Fruit fly (Drosophila melanogaster): ENCODE results near the gene CG17568.

CG17568 gene

DNA sequence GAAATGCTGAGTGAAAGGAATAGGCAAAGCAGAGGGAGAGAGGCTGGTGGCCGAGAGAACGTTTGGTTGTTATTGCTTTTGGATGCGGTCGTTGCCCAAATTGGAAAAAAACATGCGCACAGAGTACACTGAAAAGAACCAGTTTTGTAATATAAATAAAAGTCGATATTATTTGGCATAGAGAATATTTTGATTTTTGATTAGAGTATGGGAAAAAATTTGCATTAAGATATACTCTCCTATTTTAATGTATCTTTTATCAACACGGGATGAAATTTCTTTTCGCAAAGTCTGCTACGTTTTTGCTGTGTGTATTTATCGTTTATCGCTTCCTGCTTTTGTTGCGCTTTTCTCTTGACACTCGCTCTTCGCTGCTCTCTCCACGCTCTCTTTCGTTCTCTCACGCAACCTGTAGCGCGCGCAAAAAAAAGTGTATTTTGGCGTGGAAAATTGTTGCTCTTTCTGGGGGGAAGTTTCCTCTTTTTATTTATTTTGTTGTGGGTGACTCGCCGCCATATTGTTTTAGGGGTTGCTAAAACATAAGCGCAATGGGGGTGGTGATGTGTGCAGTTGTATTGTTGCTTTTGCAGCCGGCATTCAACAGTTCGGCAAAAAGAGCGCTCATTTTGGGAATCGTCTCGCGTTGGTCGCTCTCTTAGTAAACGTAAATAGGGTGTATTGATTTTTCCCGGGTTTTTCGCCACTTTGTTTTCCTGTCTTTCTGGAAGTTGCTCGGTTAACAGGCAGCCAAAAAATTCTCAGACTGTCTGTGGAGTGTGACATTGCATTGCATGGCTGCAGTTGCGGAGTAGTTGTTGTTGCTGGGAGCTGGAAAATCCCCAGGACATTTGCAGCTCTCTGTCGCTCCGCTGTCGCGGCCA, 16.3 kb downstream of the CG17568 start (continued):
- peak; percentile 97 for TF ChIP-seq Atf6 (GFP tag; IDR thresholded peaks at IDR 0.05)
- peak; percentile 95 for TF ChIP-seq caup (GFP tag; optimal IDR thresholded peaks at IDR 0.05; ENCODE audit: severe bottlenecking)
- peak; percentile 56 for TF ChIP-seq ftz-f1 (GFP tag; optimal IDR thresholded peaks at IDR 0.05)
- TF ChIP-seq chn (GFP tag; optimal IDR thresholded peaks at IDR 0.05) = peak; percentile 92
- TF ChIP-seq lilli (GFP tag; optimal IDR thresholded peaks at IDR 0.05) = peak; percentile 96
- TF ChIP-seq Hr78 (GFP tag; optimal IDR thresholded peaks at IDR 0.05) = peak in 1 of 2 experiments; percentile 91
- TF ChIP-seq ac (GFP tag; optimal IDR thresholded peaks at IDR 0.05) = peak; percentile 71
- TF ChIP-seq CG10543 (GFP tag; optimal IDR thresholded peaks at IDR 0.05) = peak; percentile 91
- TF ChIP-seq CG9797 (GFP tag; optimal IDR thresholded peaks at IDR 0.05) = peak; percentile 33
- no peak for TF ChIP-seq usp (GFP tag; optimal IDR thresholded peaks at IDR 0.05)
- TF ChIP-seq tll (GFP tag; optimal IDR thresholded peaks at IDR 0.05) = peak in 1 of 2 experiments; percentile 24
- peak; percentile 95 for TF ChIP-seq CG12769 (tag; optimal IDR thresholded peaks at IDR 0.05)
- TF ChIP-seq B-H2 (GFP tag; optimal IDR thresholded peaks at IDR 0.05) = peak; percentile 84
- TF ChIP-seq CG2199 (GFP tag; IDR thresholded peaks at IDR 0.05) = peak; percentile 97
- peak; percentile 96 for TF ChIP-seq lmd (GFP tag; IDR thresholded peaks at IDR 0.05)
- TF ChIP-seq CG8089 (GFP tag; optimal IDR thresholded peaks at IDR 0.05) = peak; percentile 89
- TF ChIP-seq zf30C (GFP tag; optimal IDR thresholded peaks at IDR 0.05) = peak; percentile 99
- no peak for TF ChIP-seq br (optimal IDR thresholded peaks at IDR 0.05)
- TF ChIP-seq Mrtf (GFP tag; IDR thresholded peaks at IDR 0.05) = peak; percentile 94
- TF ChIP-seq Dek (tag; optimal IDR thresholded peaks at IDR 0.05) = peak; percentile 94
- peak; percentile 96 to 97 for TF ChIP-seq dpn (GFP tag; optimal IDR thresholded peaks at IDR 0.05)
- no peak for TF ChIP-seq knrl (GFP tag; IDR thresholded peaks at IDR 0.05; ENCODE audit: partially characterized antibody)
- TF ChIP-seq CG1024 (GFP tag; IDR thresholded peaks at IDR 0.05) = peak; percentile 92
- peak; percentile 92 for TF ChIP-seq ro (GFP tag; IDR thresholded peaks at IDR 0.05)
- TF ChIP-seq CG31441 (GFP tag; IDR thresholded peaks at IDR 0.05) = peak; percentile 98
- TF ChIP-seq CG12219 (GFP tag; optimal IDR thresholded peaks at IDR 0.05) = peak; percentile 96
- TF ChIP-seq CG1529 (GFP tag; optimal IDR thresholded peaks at IDR 0.05) = peak; percentile 95
- peak; percentile 97 for TF ChIP-seq B-H1 (GFP tag; IDR thresholded peaks at IDR 0.05)
- TF ChIP-seq crp (GFP tag; optimal IDR thresholded peaks at IDR 0.05) = peak in 1 of 2 experiments; percentile 66
- TF ChIP-seq CG9932 (GFP tag; IDR thresholded peaks at IDR 0.05) = peak; percentile 94
- peak; percentile 96 for TF ChIP-seq CG6272 (GFP tag; IDR thresholded peaks at IDR 0.05)
- peak; percentile 97 for TF ChIP-seq CG7839 (tag; optimal IDR thresholded peaks at IDR 0.05)
- TF ChIP-seq Ptx1 (GFP tag; IDR thresholded peaks at IDR 0.05) = peak; percentile 97
- TF ChIP-seq CG13775 (GFP tag; optimal IDR thresholded peaks at IDR 0.05) = peak; percentile 93
- peak; percentile 93 for TF ChIP-seq NfI (GFP tag; optimal IDR thresholded peaks at IDR 0.05)
- TF ChIP-seq CG15479 (GFP tag; optimal IDR thresholded peaks at IDR 0.05) = peak; percentile 73
- peak; percentile 98 for TF ChIP-seq CG8388 (GFP tag; optimal IDR thresholded peaks at IDR 0.05)
- TF ChIP-seq hkb (optimal IDR thresholded peaks at IDR 0.05) = no peak
- TF ChIP-seq hkb (GFP tag; IDR thresholded peaks at IDR 0.05) = peak; percentile 98
- peak; percentile 98 for TF ChIP-seq Xbp1 (GFP tag; optimal IDR thresholded peaks at IDR 0.05)
- TF ChIP-seq HHEX (GFP tag; optimal IDR thresholded peaks at IDR 0.05) = peak; percentile 97
- peak; percentile 98 for TF ChIP-seq CG32772 (GFP tag; IDR thresholded peaks at IDR 0.05)
- TF ChIP-seq Ravus (GFP tag; IDR thresholded peaks at IDR 0.05) = peak; percentile 93
- TF ChIP-seq CG5180 (GFP tag; optimal IDR thresholded peaks at IDR 0.05) = peak; percentile 89
- TF ChIP-seq ken (GFP tag; IDR thresholded peaks at IDR 0.05) = peak; percentile 95
- TF ChIP-seq CG1602 (GFP tag; optimal IDR thresholded peaks at IDR 0.05) = peak; percentile 97
- peak; percentile 82 for TF ChIP-seq CG15073 (GFP tag; optimal IDR thresholded peaks at IDR 0.05)
- TF ChIP-seq HLH54F (GFP tag; optimal IDR thresholded peaks at IDR 0.05) = peak; percentile 82
- TF ChIP-seq CG3838 (GFP tag; optimal IDR thresholded peaks at IDR 0.05) = peak; percentile 76
